ENCODE assay signal across 1 fruit fly cellular context in the genomic region with DNA sequence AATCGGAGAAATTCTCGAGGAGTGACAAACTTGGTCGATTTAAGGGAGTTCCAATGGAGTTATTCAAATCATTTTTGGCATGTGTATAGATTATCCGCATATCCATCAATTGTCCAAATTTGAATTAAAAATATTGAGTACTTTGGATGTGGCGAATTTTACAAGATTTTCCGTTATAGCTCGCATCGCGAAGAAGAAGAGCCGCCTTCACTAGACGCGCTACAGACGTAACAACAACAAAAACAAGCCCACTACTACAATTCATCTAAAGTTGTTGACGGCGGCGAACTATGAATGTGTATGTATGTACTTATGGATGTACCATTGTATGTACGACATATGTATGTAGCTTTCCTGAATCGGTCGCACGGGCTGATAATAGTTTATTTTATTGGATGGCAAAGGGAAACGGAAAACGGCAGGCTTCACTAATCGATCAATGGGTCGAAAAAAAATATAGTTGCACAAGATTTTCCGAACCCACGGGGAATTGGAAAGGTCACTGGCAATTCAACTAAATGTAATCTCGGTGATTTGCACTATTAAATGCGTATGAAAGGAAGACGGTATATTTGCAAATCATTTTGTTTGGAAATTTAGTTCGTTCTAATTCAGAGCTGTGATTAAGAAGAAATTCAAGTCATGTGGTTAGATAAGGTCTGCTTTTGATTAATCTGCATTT.
TF ChIP-seq lines count a peak whose summit lies in the region.

No protein-coding gene starts in this region.

TF ChIP-seq in whole organism, embryonic, 481 proteins besides CTCF, POLR2A, EP300 and RAD21 (continued from another document):
- TF ChIP-seq CG9727 (GFP tag; optimal IDR thresholded peaks at IDR 0.05; lab: Kevin White, UChicago): no peak
- TF ChIP-seq phol (tag; optimal IDR thresholded peaks at IDR 0.05; lab: Kevin White, UChicago): no peak
- no peak for TF ChIP-seq sob (GFP tag; IDR thresholded peaks at IDR 0.05; lab: Robert Waterston, UW)
- TF ChIP-seq CG14965 (GFP tag; optimal IDR thresholded peaks at IDR 0.05; lab: Kevin White, UChicago; ENCODE audit: borderline replicate concordance): no peak
- no peak for TF ChIP-seq Side (GFP tag; optimal IDR thresholded peaks at IDR 0.05; lab: Kevin White, UChicago)
- no peak for TF ChIP-seq ewg (GFP tag; optimal IDR thresholded peaks at IDR 0.05; lab: Kevin White, UChicago)
- TF ChIP-seq CG15601 (tag; optimal IDR thresholded peaks at IDR 0.05; lab: Kevin White, UChicago): no peak
- 0 out of 3 replicates have a peak, but pooled peaks have one; percentile 33 for TF ChIP-seq CG2199 (GFP tag; IDR thresholded peaks at IDR 0.05; lab: Robert Waterston, UW)
- TF ChIP-seq CG2116 (GFP tag; optimal IDR thresholded peaks at IDR 0.05; lab: Kevin White, UChicago): no peak
- no peak for TF ChIP-seq CG15696 (tag; optimal IDR thresholded peaks at IDR 0.05; lab: Kevin White, UChicago)
- TF ChIP-seq CG14441 (GFP tag; IDR thresholded peaks at IDR 0.05; lab: Robert Waterston, UW): no peak
- TF ChIP-seq CG17186 (GFP tag; optimal IDR thresholded peaks at IDR 0.05; lab: Kevin White, UChicago): no peak
- no peak for TF ChIP-seq NK7.1 (GFP tag; optimal IDR thresholded peaks at IDR 0.05; lab: Kevin White, UChicago)
- TF ChIP-seq CG6254 (GFP tag; optimal IDR thresholded peaks at IDR 0.05; lab: Kevin White, UChicago): no peak
- TF ChIP-seq CG4424 (GFP tag; optimal IDR thresholded peaks at IDR 0.05; lab: Kevin White, UChicago): no peak
- TF ChIP-seq tll (GFP tag; optimal IDR thresholded peaks at IDR 0.05; lab: Kevin White, UChicago): no peak
